Worm (Caenorhabditis elegans) whole organism, midembryonic: ENCODE measurements around the gene aagr-3.

Experiments used
- T22C8.4 ChIP-seq: fragments of 200-800 bp; sonication (Bioruptor generic); IDR thresholded peaks from 2 replicates; pipeline ENCODE4 v1.3.6; 2022; ENCODE audit warnings: missing genetic modification characterization, missing compliant biosample characterization
- cog-1 ChIP-seq: sonication (generic microtip); optimal IDR thresholded peaks from 2 replicates; lab custom pipeline; 2016; ENCODE audit warnings: missing genetic modification characterization, missing compliant biosample characterization
- flt-1 ChIP-seq: fragments of 200-800 bp; sonication (Bioruptor generic); IDR thresholded peaks from 2 replicates; pipeline ENCODE4 v1.3.6; 2022; ENCODE audit warnings: missing genetic modification characterization, missing compliant biosample characterization
- klf-2 ChIP-seq: fragments of 200-800 bp; sonication (Bioruptor generic); conservative IDR thresholded peaks from 2 replicates; pipeline ENCODE4 v1.3.6; 2022; ENCODE audit warnings: missing genetic modification reagents, missing genetic modification characterization, missing compliant biosample characterization
- ref-1 ChIP-seq: fragments of 200-800 bp; sonication (Bioruptor generic); conservative IDR thresholded peaks from 2 replicates; pipeline ENCODE4 v1.3.6; 2022; ENCODE audit warnings: missing genetic modification reagents, missing genetic modification characterization, missing compliant biosample characterization
- tab-1 ChIP-seq: fragments of 200-800 bp; sonication (Bioruptor generic); IDR thresholded peaks from 2 replicates; pipeline ENCODE4 v1.3.6; 2022; ENCODE audit warnings: missing genetic modification characterization, missing compliant biosample characterization
- ztf-23 ChIP-seq: fragments of 200-800 bp; sonication (Bioruptor generic); IDR thresholded peaks from 2 replicates; pipeline ENCODE4 v1.3.6; 2022; ENCODE audit warnings: missing genetic modification reagents, missing genetic modification characterization, missing compliant biosample characterization
- ztf-29 ChIP-seq: fragments of 200-800 bp; sonication (Bioruptor generic); IDR thresholded peaks from 2 replicates; pipeline ENCODE4 v1.3.6; 2022; ENCODE audit warnings: missing genetic modification reagents, missing genetic modification characterization, missing compliant biosample characterization

DNA sequence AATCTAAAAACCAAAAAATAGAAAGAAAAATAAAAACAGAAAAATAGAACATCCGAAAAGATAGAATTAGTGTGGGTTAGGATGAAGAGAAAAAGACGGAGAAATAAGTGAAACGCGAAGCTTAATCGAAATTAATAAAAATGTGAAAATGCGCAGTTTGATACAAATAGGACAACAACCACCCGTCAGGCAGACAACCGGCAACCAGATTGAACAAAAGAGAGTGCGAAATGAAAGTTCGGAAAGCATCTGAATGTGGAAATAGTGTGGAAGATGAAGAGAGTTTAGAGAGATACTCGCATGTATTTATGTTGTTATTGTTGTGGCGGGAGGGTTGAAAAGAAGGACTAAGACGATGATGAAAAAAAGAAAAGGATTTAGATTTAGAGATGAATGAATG lies 29.1 kb upstream of the aagr-3 start:
- no peak for TF ChIP-seq flt-1 (GFP tag; lab: Robert Waterston, UW)
- no peak for TF ChIP-seq ref-1 (GFP tag; lab: Robert Waterston, UW)
- no peak for TF ChIP-seq cog-1 (tag; lab: Kevin White, UChicago)
- TF ChIP-seq tab-1 (GFP tag; lab: Robert Waterston, UW), result no peak
- no peak for TF ChIP-seq T22C8.4 (GFP tag; lab: Robert Waterston, UW)
- no peak for TF ChIP-seq ztf-23 (GFP tag; lab: Robert Waterston, UW)
- TF ChIP-seq ztf-29, result no peak
- no peak for TF ChIP-seq klf-2
